Worm (Caenorhabditis elegans) whole organism, early embryonic: ENCODE data around the gene srh-17.

Experiments used
- B0310.2 ChIP-seq: sonication (generic microtip); optimal IDR thresholded peaks from 2 replicates; lab custom pipeline; 2016; ENCODE audit warnings: mild to moderate bottlenecking, missing genetic modification characterization, missing compliant biosample characterization
- aly-1 ChIP-seq: sonication (generic microtip); optimal IDR thresholded peaks from 2 replicates; lab custom pipeline; 2016; ENCODE audit warnings: missing genetic modification characterization, missing compliant biosample characterization
- ama-1 ChIP-seq: fragments of 150-350 bp; optimal IDR thresholded peaks from 2 replicates; lab custom pipeline; 2014
- ceh-13 ChIP-seq: fragments of 200-800 bp; sonication (Bioruptor generic); optimal IDR thresholded peaks from 2 replicates; lab custom pipeline; 2018; ENCODE audit warnings: mild to moderate bottlenecking, missing genetic modification characterization, missing compliant biosample characterization
- pes-1 ChIP-seq: fragments of 200-800 bp; sonication (Bioruptor generic); IDR thresholded peaks from 2 replicates; pipeline ENCODE4 v1.3.6; 2022; ENCODE audit warnings: missing genetic modification reagents, missing genetic modification characterization, missing compliant biosample characterization

DNA sequence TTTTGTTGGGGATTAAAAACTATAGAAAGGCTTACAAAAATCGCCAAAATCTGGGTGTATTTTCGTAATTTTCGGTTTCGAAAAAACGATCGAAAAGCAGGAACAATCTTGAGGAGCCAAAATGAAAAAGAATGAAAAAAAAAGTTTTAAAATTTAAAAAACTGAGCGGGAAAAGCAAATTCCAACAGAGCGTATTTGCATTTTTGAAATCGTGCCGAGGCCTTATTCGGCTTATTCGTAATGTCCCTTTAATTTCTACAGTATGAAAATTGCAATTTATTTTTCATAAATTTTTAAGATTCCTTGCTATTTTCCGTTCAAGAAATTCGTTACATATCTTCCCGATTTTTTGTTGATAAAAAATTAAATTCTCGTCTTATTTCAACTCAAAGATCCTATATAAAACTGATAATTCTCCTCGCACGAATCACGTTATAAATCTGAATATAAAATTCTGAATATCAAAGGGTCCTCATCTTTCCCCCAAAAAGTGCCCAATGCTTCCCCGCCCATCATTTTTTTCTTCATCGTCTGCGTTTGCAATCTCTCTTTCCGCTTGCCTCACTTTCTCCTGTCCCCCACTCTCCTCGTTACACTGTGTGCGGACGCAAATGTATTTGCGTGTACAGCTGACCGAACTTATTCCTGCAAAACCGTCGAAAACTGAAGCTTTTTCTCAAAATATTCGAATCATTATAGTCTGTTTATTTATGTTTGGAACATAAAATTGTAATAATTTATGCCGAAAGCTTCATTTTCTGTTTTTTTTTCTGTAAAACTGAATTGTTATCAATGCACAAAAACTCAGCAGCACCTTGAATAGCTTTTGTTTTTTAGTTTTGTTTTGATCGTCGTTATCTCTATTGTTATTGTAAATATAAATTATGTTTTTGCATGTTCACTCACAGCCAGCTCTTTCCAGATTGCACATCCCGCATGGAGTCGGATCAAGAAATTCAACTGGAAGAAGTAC lies 15.0 kb upstream of the srh-17 start, which contains the start of the genes rfc-1 and pmp-3:
- TF ChIP-seq ceh-13 (GFP tag; lab: Kevin White, UChicago) (no peak), ama-1 (lab: Kevin White, UChicago) (no peak), pes-1 (GFP tag; lab: Robert Waterston, UW) (no peak), B0310.2 (no peak), aly-1 (tag; lab: Kevin White, UChicago) (no peak)
